Fruit fly (Drosophila melanogaster) whole organism, adult: ENCODE data around the gene CG10479.

Experiments
- CG11617 ChIP-seq: fragments of 200-800 bp; sonication (Bioruptor generic); optimal IDR thresholded peaks from 2 replicates; lab custom pipeline; 2017; ENCODE audit warnings: mild to moderate bottlenecking, missing biosample characterization, missing genetic modification reagents, missing genetic modification characterization
- CG12768 ChIP-seq: fragments of 200-800 bp; sonication (Bioruptor generic); optimal IDR thresholded peaks from 2 replicates; lab custom pipeline; 2017; ENCODE audit warnings: missing biosample characterization, missing genetic modification characterization, mild to moderate bottlenecking, moderate library complexity, missing genetic modification reagents
- CG14711 ChIP-seq: fragments of 200-800 bp; sonication (Bioruptor generic); optimal IDR thresholded peaks from 2 replicates; lab custom pipeline; 2018; ENCODE audit warnings: missing biosample characterization, mild to moderate bottlenecking, missing genetic modification characterization, moderate library complexity
- CG1620 ChIP-seq: fragments of 200-800 bp; sonication (Bioruptor generic); optimal IDR thresholded peaks from 2 replicates; lab custom pipeline; 2016; ENCODE audit warnings: missing biosample characterization, missing genetic modification characterization
- CG33017 ChIP-seq: fragments of 200-800 bp; sonication (Bioruptor generic); optimal IDR thresholded peaks from 2 replicates; lab custom pipeline; 2018; ENCODE audit warnings: missing biosample characterization, mild to moderate bottlenecking, missing genetic modification characterization, moderate library complexity
- CG7045 ChIP-seq: fragments of 200-800 bp; sonication (Bioruptor generic); optimal IDR thresholded peaks from 2 replicates; lab custom pipeline; 2017; ENCODE audit warnings: missing biosample characterization, mild to moderate bottlenecking, missing genetic modification characterization
- CG7101 ChIP-seq: fragments of 200-800 bp; sonication (Bioruptor generic); optimal IDR thresholded peaks from 2 replicates; lab custom pipeline; 2018; ENCODE audit warnings: missing biosample characterization, mild to moderate bottlenecking, missing genetic modification characterization, moderate library complexity
- Clk ChIP-seq: fragments of 200-800 bp; sonication (Bioruptor generic); optimal IDR thresholded peaks from 2 replicates; lab custom pipeline; 2017; ENCODE audit warnings: missing biosample characterization, missing genetic modification characterization
- Crg-1 ChIP-seq: fragments of 200-800 bp; sonication (Bioruptor generic); optimal IDR thresholded peaks from 2 replicates; lab custom pipeline; 2016; ENCODE audit warnings: missing biosample characterization, missing genetic modification characterization
- Hr96 ChIP-seq: fragments of 200-800 bp; sonication (Bioruptor generic); optimal IDR thresholded peaks from 2 replicates; lab custom pipeline; 2016; ENCODE audit warnings: missing biosample characterization, missing genetic modification characterization
- Mnt ChIP-seq: fragments of 200-800 bp; sonication (Bioruptor generic); optimal IDR thresholded peaks from 2 replicates; lab custom pipeline; 2016; ENCODE audit warnings: missing biosample characterization, mild to moderate bottlenecking, missing genetic modification characterization
- cic ChIP-seq: fragments of 200-800 bp; sonication (Bioruptor generic); optimal IDR thresholded peaks from 2 replicates; lab custom pipeline; 2017; ENCODE audit warnings: missing biosample characterization, mild to moderate bottlenecking, missing genetic modification characterization, moderate library complexity
- cnc ChIP-seq, 2 experiments: fragments of >200 bp; optimal IDR thresholded peaks; 2 replicates each; lab custom pipeline; 2017
- kay ChIP-seq: fragments of 200-800 bp; sonication (Bioruptor generic); peaks from one replicate; lab custom pipeline; 2016; ENCODE audit warnings: missing biosample characterization, missing genetic modification characterization, borderline replicate concordance
- ovo ChIP-seq: fragments of 200-800 bp; sonication (Bioruptor generic); optimal IDR thresholded peaks from 2 replicates; lab custom pipeline; 2016; ENCODE audit warnings: missing biosample characterization, missing genetic modification characterization
- pad ChIP-seq: fragments of 200-800 bp; sonication (Bioruptor generic); optimal IDR thresholded peaks from 3 replicates; lab custom pipeline; 2017; ENCODE audit warnings: missing biosample characterization, missing genetic modification characterization, mild to moderate bottlenecking, moderate library complexity, missing genetic modification reagents
- tj ChIP-seq: fragments of 200-800 bp; sonication (Bioruptor generic); optimal IDR thresholded peaks from 3 replicates; lab custom pipeline; 2017; ENCODE audit warnings: missing biosample characterization, mild to moderate bottlenecking, missing genetic modification characterization, moderate library complexity
- toe ChIP-seq: fragments of 200-800 bp; sonication (Bioruptor generic); optimal IDR thresholded peaks from 2 replicates; lab custom pipeline; 2016; ENCODE audit warnings: missing biosample characterization, missing genetic modification characterization

The CG10479 gene

DNA sequence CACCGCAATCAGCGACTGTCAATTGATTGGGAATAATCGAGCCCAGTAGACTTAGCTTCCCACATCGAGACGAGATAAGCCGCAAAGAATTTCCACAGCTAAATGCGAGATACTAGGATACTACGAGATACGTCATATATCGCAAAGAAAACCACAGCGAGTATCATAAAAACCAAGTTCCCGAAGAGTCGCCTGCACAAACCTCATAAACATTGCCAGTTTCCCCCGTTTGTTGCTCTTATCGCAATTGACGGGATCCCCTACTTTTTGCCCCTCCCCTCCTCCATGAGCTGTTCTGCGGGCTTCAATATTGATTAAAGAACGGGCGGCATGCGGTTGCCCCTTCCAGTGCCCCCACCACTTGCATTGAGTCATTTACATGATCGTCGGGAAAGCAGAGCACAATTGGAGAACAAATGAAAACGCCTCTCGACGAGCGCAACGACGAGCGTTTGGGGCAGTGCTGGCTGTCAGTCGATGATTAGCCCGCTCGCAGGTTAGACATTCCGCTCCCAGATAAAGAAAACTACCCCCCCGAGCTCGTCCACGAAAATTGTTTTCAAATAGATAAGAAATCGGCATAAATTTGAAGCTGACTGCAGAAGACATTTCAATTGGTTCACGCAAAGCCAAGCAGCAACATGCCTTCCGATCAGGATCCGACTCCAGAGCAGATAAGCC is 53.7 kb downstream of the CG10479 start, which contains the start of gene CG32407:
Gene CG32407, plus strand, starts transcription at position 51 of the 681 bp plus-strand sequence.
- peak; percentile 23 for TF ChIP-seq CG7101
- TF ChIP-seq Clk = no peak
- peak; percentile 71 for TF ChIP-seq Mnt
- peak; percentile 36 for TF ChIP-seq Crg-1 (GFP tag; lab: Kevin White, UChicago)
- TF ChIP-seq ovo = peak; percentile 24
- TF ChIP-seq CG7045 = peak; percentile 6
- peak; percentile 64 for TF ChIP-seq pad (GFP tag; lab: Kevin White, UChicago)
- TF ChIP-seq toe (GFP tag; lab: Kevin White, UChicago) = peak; percentile 8
- peak; percentile 59 for TF ChIP-seq cic (GFP tag; lab: Kevin White, UChicago)
- peak; percentile 13 for TF ChIP-seq CG11617
- peak; percentile 53 for TF ChIP-seq Hr96 (GFP tag; lab: Kevin White, UChicago)
- TF ChIP-seq tj (GFP tag; lab: Kevin White, UChicago) = no peak
- no peak for TF ChIP-seq CG33017
- TF ChIP-seq CG12768 (GFP tag; lab: Kevin White, UChicago) = peak; percentile 45

DNA sequence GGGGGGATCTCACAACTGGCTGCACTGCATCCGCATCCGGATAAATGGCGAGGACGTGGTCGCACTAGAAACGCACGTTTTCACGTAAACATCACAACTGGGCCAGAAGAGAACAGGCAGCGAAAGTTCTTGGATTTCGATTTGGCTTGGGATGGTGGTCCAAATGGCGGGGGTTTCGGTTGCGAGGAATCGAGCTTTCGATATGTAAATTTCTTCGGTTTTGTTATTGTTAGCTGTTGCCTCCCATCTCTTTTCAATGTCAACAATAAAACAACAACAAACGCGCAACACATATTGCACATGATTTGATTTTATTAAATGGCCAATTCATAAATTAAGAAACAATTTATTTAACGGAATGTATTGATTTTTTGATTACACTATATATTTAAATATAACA is 54.6 kb downstream of the CG10479 start, which contains the start of gene PXo:
Gene PXo, minus strand, starts transcription at position 101 of the 400 bp plus-strand sequence.
- TF ChIP-seq CG14711 (tag; lab: Kevin White, UChicago) (no peak), CG7101 (no peak), kay (GFP tag; lab: Kevin White, UChicago) (no peak), cic (GFP tag; lab: Kevin White, UChicago) (no peak), Mnt (no peak), CG33017 (no peak), CG11617 (no peak), ovo (no peak), Hr96 (GFP tag; lab: Kevin White, UChicago) (no peak), cnc (optimal IDR thresholded peaks at IDR 0.05; lab: Kevin White, UChicago) (no peak), pad (GFP tag; lab: Kevin White, UChicago) (no peak), Crg-1 (GFP tag; lab: Kevin White, UChicago) (no peak), CG1620 (GFP tag; lab: Kevin White, UChicago) (no peak), Clk (no peak), CG12768 (GFP tag; lab: Kevin White, UChicago) (no peak)

DNA sequence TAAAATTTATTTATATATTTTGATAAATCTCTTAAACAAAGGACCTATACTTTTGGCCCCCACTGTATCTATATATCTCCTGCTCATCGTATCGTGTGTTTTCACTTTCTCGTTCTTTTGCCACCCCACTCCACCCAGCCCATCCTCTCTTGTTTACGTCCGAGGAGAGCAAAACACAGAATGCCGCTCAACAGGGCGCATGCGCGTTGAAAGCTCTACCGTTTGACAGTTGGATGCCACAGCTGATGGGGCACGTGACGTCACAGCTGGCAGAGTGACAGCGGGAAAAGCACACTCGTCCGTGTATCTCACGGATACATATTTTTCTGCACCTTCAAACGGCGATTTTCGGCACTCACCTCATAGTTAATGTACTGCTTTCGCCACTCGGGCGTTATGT is 55.0 kb downstream of the CG10479 start:
- TF ChIP-seq CG1620 (GFP tag; lab: Kevin White, UChicago) (no peak), tj (GFP tag; lab: Kevin White, UChicago) (no peak), cnc (optimal IDR thresholded peaks at IDR 0.05; lab: Kevin White, UChicago) (no peak), cic (GFP tag; lab: Kevin White, UChicago) (peak; percentile 12), Crg-1 (GFP tag; lab: Kevin White, UChicago) (no peak), CG33017 (no peak), toe (GFP tag; lab: Kevin White, UChicago) (no peak)
